Worm (Caenorhabditis elegans): ENCODE results near the gene C39B10.1.

DNA sequence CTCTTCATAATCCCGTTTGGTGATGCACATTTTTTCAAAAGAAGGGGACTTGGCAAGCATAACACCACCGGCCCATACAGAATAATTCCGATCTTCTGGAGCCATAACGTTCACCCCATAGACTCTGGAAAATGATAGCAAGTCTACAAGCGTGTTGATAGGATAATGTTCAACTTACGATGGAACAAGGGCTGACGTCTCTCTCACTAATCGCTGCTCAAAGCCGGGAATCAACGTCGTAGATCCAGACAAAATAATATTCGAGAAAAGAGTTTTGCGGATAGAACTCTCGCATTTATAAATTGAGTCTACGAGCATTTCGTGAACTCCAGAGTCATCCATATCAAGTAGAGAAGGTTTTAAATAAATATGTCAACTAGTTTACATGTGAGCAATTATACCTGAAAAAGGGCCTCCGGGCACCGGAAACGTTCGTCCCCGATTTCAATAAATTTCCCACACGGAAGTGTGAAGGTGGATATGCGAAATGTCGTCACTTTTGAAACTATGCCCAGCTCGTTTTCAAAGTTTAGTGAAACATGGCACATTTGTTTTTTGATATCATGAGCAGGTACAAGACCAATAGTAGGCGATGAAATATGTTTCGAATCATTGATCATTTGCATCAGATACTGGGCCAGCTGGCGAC lies 28.6 kb upstream of the C39B10.1 start:
- TF ChIP-seq F13H6.1 (tag; optimal IDR thresholded peaks at IDR 0.05) (no peak), nhr-237 (tag; optimal IDR thresholded peaks at IDR 0.05) (no peak), sem-4 (tag; optimal IDR thresholded peaks at IDR 0.05) (no peak)

Data from whole organism, L2 larva.